Worm (Caenorhabditis elegans) whole organism, L4/young adult: Measurements from ENCODE around the gene cutl-9.

Source experiments
- W03F9.2 ChIP-seq: fragments of 150-350 bp; optimal IDR thresholded peaks from 2 replicates; lab custom pipeline; 2014; ENCODE audit warnings: missing biosample characterization, missing genetic modification characterization
- dao-5 ChIP-seq: sonication (generic microtip); optimal IDR thresholded peaks from 2 replicates; lab custom pipeline; 2016; ENCODE audit warnings: missing genotype, missing genetic modification characterization, moderate library complexity, missing compliant biosample characterization
- him-1 ChIP-seq: sonication (generic microtip); optimal IDR thresholded peaks from 2 replicates; lab custom pipeline; 2016; ENCODE audit warnings: missing genotype, missing genetic modification reagents, missing genetic modification characterization, missing compliant biosample characterization

DNA sequence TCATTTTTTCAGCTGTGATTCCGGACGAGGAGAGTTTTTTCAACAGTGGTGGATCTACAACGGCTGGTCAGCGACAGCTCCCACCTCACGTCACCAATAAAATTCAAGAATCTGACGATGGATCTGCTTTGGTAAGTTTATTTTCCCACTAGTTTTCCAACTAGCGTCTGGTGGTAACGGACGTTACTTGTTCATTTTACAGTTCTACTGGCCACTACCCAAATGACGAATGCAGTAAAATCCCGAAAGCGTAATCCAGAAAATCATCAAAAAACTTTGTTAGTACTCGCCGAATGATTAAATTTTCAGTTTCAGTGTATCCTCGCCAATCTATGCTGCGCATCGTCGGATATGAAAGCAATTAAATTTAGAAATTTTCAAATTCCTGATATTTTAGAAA, 37.5 kb downstream of the cutl-9 start:
- TF ChIP-seq dao-5 (no peak), W03F9.2 (tag; lab: Kevin White, UChicago) (no peak), him-1 (tag; lab: Kevin White, UChicago) (no peak)
